Worm (Caenorhabditis elegans) whole organism, midembryonic: ENCODE data around the gene nhr-63.

Experiments
- T22C8.4 ChIP-seq: fragments of 200-800 bp; sonication (Bioruptor generic); IDR thresholded peaks from 2 replicates; pipeline ENCODE4 v1.3.6; 2022; ENCODE audit warnings: missing genetic modification characterization, missing compliant biosample characterization
- cog-1 ChIP-seq: sonication (generic microtip); optimal IDR thresholded peaks from 2 replicates; lab custom pipeline; 2016; ENCODE audit warnings: missing genetic modification characterization, missing compliant biosample characterization
- flt-1 ChIP-seq: fragments of 200-800 bp; sonication (Bioruptor generic); IDR thresholded peaks from 2 replicates; pipeline ENCODE4 v1.3.6; 2022; ENCODE audit warnings: missing genetic modification characterization, missing compliant biosample characterization
- klf-2 ChIP-seq: fragments of 200-800 bp; sonication (Bioruptor generic); conservative IDR thresholded peaks from 2 replicates; pipeline ENCODE4 v1.3.6; 2022; ENCODE audit warnings: missing genetic modification reagents, missing genetic modification characterization, missing compliant biosample characterization
- med-1 ChIP-seq: sonication (generic microtip); optimal IDR thresholded peaks from 2 replicates; lab custom pipeline; 2017; ENCODE audit warnings: missing genetic modification characterization, mild to moderate bottlenecking, missing compliant biosample characterization, antibody characterized with exemption, missing genetic modification reagents; ENCODE audit not compliant: insufficient read depth
- ref-1 ChIP-seq: fragments of 200-800 bp; sonication (Bioruptor generic); conservative IDR thresholded peaks from 2 replicates; pipeline ENCODE4 v1.3.6; 2022; ENCODE audit warnings: missing genetic modification reagents, missing genetic modification characterization, missing compliant biosample characterization
- tab-1 ChIP-seq: fragments of 200-800 bp; sonication (Bioruptor generic); IDR thresholded peaks from 2 replicates; pipeline ENCODE4 v1.3.6; 2022; ENCODE audit warnings: missing genetic modification characterization, missing compliant biosample characterization
- ztf-23 ChIP-seq: fragments of 200-800 bp; sonication (Bioruptor generic); IDR thresholded peaks from 2 replicates; pipeline ENCODE4 v1.3.6; 2022; ENCODE audit warnings: missing genetic modification reagents, missing genetic modification characterization, missing compliant biosample characterization
- ztf-29 ChIP-seq: fragments of 200-800 bp; sonication (Bioruptor generic); IDR thresholded peaks from 2 replicates; pipeline ENCODE4 v1.3.6; 2022; ENCODE audit warnings: missing genetic modification reagents, missing genetic modification characterization, missing compliant biosample characterization

ce11 chrV:16007505-16007904 is 5.1 kb downstream of the nhr-63 start, which contains the start of gene str-231:
- TF ChIP-seq ztf-29 (GFP tag; lab: Robert Waterston, UW) (no peak), tab-1 (GFP tag; lab: Robert Waterston, UW) (no peak), med-1 (GFP tag; lab: Kevin White, UChicago) (no peak), ztf-23 (GFP tag; lab: Robert Waterston, UW) (no peak), T22C8.4 (GFP tag; lab: Robert Waterston, UW) (no peak), flt-1 (GFP tag; lab: Robert Waterston, UW) (no peak), cog-1 (tag; lab: Kevin White, UChicago) (no peak), klf-2 (GFP tag; lab: Robert Waterston, UW) (no peak), ref-1 (GFP tag; lab: Robert Waterston, UW) (no peak)
